Worm (Caenorhabditis elegans): ENCODE data around the gene srab-23.

The srab-23 gene

DNA sequence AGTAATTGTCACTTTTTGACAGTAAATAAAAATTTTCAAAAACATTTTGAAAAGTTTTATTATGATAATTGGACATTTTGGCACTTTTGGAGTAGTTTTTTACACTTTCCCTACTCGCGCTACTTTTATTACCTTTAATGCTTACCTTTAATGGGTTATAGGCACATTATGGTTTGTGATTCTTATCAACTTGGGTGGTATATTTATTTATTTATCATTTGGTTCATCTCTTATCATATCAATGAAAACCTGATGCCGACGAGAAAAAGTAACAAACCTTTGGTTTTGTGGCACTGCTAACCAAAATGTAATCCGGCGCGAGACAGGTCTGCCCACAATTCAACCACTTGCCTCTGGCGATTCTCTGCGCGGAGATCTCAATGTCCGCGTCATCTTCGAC is 37.1 kb downstream of the srab-23 start:
- TF ChIP-seq elt-2 (tag; optimal IDR thresholded peaks at IDR 0.05) = peak; percentile 45
- TF ChIP-seq aly-2 (tag; optimal IDR thresholded peaks at IDR 0.05) = no peak
- no peak for TF ChIP-seq hpl-2 (GFP tag; optimal IDR thresholded peaks at IDR 0.05)
- peak in 3 of 6 experiments; percentile 32 to 56 (median 37) for TF ChIP-seq elt-3 (tag; optimal IDR thresholded peaks at IDR 0.05)
- no peak for TF ChIP-seq unc-30 (tag; optimal IDR thresholded peaks at IDR 0.05)
- peak; percentile 49 for TF ChIP-seq lin-14 (GFP tag; optimal IDR thresholded peaks at IDR 0.05)
- TF ChIP-seq nhr-71 (tag; optimal IDR thresholded peaks at IDR 0.05) = peak; percentile 2
- TF ChIP-seq nhr-20 (tag; optimal IDR thresholded peaks at IDR 0.05) = peak; percentile 19
- no peak for TF ChIP-seq lin-15B (tag; optimal IDR thresholded peaks at IDR 0.05)
- no peak for TF ChIP-seq swsn-7 (tag; optimal IDR thresholded peaks at IDR 0.05)
- no peak for TF ChIP-seq alr-1 (tag; optimal IDR thresholded peaks at IDR 0.05; ENCODE audit: borderline replicate concordance)

DNA sequence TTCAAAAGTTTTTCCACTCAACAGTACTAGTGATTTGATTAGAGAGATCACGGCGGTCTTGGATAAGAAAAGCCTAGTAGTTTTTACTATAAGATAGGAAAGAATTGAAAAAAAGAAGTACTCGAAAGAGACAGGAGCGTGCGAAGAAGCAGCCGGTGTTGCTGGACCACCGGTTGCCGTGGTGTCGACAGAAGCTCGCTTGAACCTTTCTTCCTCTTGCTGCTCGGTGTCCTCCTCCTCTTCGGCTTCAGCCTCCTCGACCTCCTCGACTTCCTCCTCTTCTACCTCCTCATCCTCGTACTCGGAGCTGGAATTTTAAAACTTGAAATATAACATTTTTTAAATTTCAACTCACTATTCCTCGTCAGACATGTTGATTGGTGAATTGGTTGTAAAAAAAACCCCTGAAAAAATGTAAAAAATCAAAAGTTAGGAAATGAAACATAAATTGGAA is 42.9 kb downstream of the srab-23 start, which contains the start of gene tnt-4:
tnt-4 (minus strand) TSS at position 404 of the 454 bp plus-strand sequence.
- TF ChIP-seq ztf-4 (tag; optimal IDR thresholded peaks at IDR 0.05) (no peak), vab-15 (tag; optimal IDR thresholded peaks at IDR 0.05) (no peak)

DNA sequence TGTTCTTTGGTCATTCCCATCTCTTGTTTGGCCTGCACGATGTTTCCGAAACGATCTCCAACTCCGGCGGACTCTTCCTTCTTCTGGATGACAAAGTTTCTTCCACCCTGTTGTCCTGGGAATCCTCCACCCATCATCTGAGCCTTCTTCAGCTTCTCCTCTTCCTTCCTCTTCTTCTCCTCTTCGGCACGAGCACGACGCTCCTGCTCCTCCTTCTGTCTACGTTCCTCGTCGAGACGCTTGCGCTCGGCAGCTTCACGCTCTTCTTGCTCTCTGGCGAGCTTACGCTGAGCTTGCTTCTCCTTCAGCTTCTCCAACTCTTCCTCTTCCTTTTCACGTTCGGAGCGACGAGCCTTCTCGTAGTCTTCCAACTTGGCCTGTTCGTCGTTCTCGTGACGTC is 44.1 kb downstream of the srab-23 start:
- no peak for TF ChIP-seq efl-1 (optimal IDR thresholded peaks at IDR 0.05)
- peak in 1 of 2 experiments; percentile 64 for TF ChIP-seq efl-1 (GFP tag; optimal IDR thresholded peaks at IDR 0.05 in 1 of 2)
- TF ChIP-seq mep-1 (tag; optimal IDR thresholded peaks at IDR 0.05) = no peak
- no peak for TF ChIP-seq lir-3 (tag; optimal IDR thresholded peaks at IDR 0.05; ENCODE audit: poor library complexity)

DNA sequence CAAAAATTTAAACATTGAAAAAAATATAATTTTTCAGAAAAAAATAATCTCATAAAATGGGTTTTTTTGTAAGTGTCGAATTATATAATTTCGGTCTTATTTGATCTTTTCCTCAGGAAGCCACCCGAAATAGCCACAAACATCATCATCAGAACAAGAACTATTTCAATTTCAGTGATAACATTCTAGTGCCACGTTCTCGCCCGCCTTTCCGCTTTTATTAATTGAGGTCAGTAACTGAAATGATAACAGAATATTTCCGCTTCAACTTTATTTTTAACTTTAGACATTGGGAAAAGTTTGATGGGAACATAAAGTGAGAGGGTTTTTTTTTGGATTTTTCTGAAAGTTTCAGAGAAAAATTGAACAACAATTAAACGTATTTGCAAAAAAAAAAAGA is 46.2 kb downstream of the srab-23 start:
- TF ChIP-seq sptf-1 (tag; optimal IDR thresholded peaks at IDR 0.05) = no peak
- TF ChIP-seq elt-2 (tag; optimal IDR thresholded peaks at IDR 0.05) = peak; percentile 31

DNA sequence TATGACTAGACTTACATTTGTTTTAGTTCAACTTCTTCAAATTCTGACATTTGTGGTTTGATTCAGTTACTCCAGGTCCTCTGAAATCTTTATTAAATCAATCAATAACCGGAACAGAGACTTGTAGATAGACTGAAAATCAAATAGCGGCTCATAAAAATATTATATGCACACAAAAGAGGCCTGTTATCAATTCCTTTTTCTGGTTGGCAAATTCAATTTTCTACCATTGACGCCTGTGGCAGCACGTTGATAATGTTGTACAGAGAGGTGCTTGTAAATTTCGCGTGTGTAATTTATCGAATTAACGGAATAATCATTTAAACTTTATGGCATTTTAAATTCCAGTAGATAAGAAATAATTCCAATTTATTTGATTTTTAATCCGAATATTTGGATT is 48.5 kb downstream of the srab-23 start, which contains the start of gene T08B1.1:
T08B1.1 (minus strand) TSS at position 92 of the 400 bp plus-strand sequence.
- TF ChIP-seq elt-2 (tag; optimal IDR thresholded peaks at IDR 0.05) (peak; percentile 80), unc-62 (GFP tag; optimal IDR thresholded peaks at IDR 0.05) (no peak)

Measured in whole organism, L1 larva.